Worm (Caenorhabditis elegans) whole organism, young adult: Measurements from ENCODE around the gene edg-1.

ENCODE experiments used
- B0336.3 ChIP-seq: fragments of 200-800 bp; sonication (Bioruptor generic); IDR thresholded peaks from 2 replicates; pipeline ENCODE4 v1.3.6; 2022; ENCODE audit warnings: missing genetic modification characterization, missing compliant biosample characterization
- F10E7.11 ChIP-seq: sonication (generic microtip); optimal IDR thresholded peaks from 2 replicates; lab custom pipeline; 2017; ENCODE audit warnings: mild to moderate bottlenecking, missing genetic modification characterization, moderate library complexity, missing compliant biosample characterization
- F23B12.7 ChIP-seq: sonication (generic microtip); optimal IDR thresholded peaks from 2 replicates; lab custom pipeline; 2017; ENCODE audit warnings: missing genetic modification characterization, mild to moderate bottlenecking, missing compliant biosample characterization, antibody characterized with exemption, moderate library complexity; ENCODE audit not compliant: insufficient read depth
- F33H1.4 ChIP-seq: fragments of 200-800 bp; sonication (Bioruptor generic); IDR thresholded peaks from 2 replicates; pipeline ENCODE4 v1.3.6; 2022; ENCODE audit warnings: missing genetic modification reagents, missing genetic modification characterization, missing compliant biosample characterization
- aptf-2 ChIP-seq: fragments of 200-800 bp; sonication (Bioruptor generic); conservative IDR thresholded peaks from 2 replicates; pipeline ENCODE4 v1.3.6; 2022; ENCODE audit warnings: missing genetic modification reagents, missing genetic modification characterization, missing compliant biosample characterization
- dox-1 ChIP-seq: fragments of 200-800 bp; sonication (Bioruptor generic); IDR thresholded peaks from 2 replicates; pipeline ENCODE4 v1.3.6; 2022; ENCODE audit warnings: missing genetic modification reagents, missing genetic modification characterization, missing compliant biosample characterization
- egl-18 ChIP-seq: fragments of 200-800 bp; sonication (Bioruptor generic); IDR thresholded peaks from 2 replicates; pipeline ENCODE4 v1.3.6; 2022; ENCODE audit warnings: missing genetic modification reagents, missing genetic modification characterization, missing compliant biosample characterization
- egl-44 ChIP-seq: fragments of 200-800 bp; sonication (Bioruptor generic); IDR thresholded peaks from 2 replicates; pipeline ENCODE4 v1.3.6; 2022; ENCODE audit warnings: missing genetic modification reagents, missing genetic modification characterization, missing compliant biosample characterization
- ets-4 ChIP-seq: fragments of 200-800 bp; sonication (Bioruptor generic); optimal IDR thresholded peaks from 2 replicates; lab custom pipeline; 2018; ENCODE audit warnings: mild to moderate bottlenecking, missing genetic modification characterization, missing compliant biosample characterization
- lsl-1 ChIP-seq: fragments of 200-800 bp; sonication (Bioruptor generic); optimal IDR thresholded peaks from 2 replicates; lab custom pipeline; 2018; ENCODE audit warnings: mild to moderate bottlenecking, missing genetic modification characterization, moderate library complexity, missing compliant biosample characterization
- nhr-179 ChIP-seq: sonication (generic microtip); optimal IDR thresholded peaks from 2 replicates; lab custom pipeline; 2016; ENCODE audit warnings: mild to moderate bottlenecking, missing genetic modification characterization, missing compliant biosample characterization
- snpc-1.1 ChIP-seq: sonication (generic microtip); optimal IDR thresholded peaks from 2 replicates; lab custom pipeline; 2017; ENCODE audit warnings: missing genetic modification characterization, mild to moderate bottlenecking, missing compliant biosample characterization, antibody characterized with exemption, moderate library complexity, missing genotype, missing genetic modification reagents; ENCODE audit not compliant: insufficient read depth
- xnd-1 ChIP-seq: sonication (generic microtip); optimal IDR thresholded peaks from 2 replicates; lab custom pipeline; 2016; ENCODE audit warnings: missing genotype, missing genetic modification reagents, missing genetic modification characterization, missing compliant biosample characterization

ce11 chrIV:11286112-11286511 lies 34.5 kb upstream of the edg-1 start:
- TF ChIP-seq F33H1.4 (GFP tag; lab: Robert Waterston, UW) (no peak), ets-4 (no peak), xnd-1 (tag; lab: Kevin White, UChicago) (no peak), egl-18 (no peak), dox-1 (no peak), F23B12.7 (no peak), B0336.3 (GFP tag; lab: Robert Waterston, UW) (no peak), egl-44 (GFP tag; lab: Robert Waterston, UW) (no peak), aptf-2 (GFP tag; lab: Robert Waterston, UW) (no peak), snpc-1.1 (tag; lab: Kevin White, UChicago) (no peak), lsl-1 (no peak), nhr-179 (tag; lab: Kevin White, UChicago) (no peak), F10E7.11 (tag; lab: Kevin White, UChicago) (no peak)
